Worm (Caenorhabditis elegans) whole organism, mixed stage, embryonic: Measurements from ENCODE around the gene clec-60.

Experiments used
- cnd-1 ChIP-seq: fragments of 200-800 bp; sonication (Bioruptor generic); optimal IDR thresholded peaks from 2 replicates; lab custom pipeline; 2018; ENCODE audit warnings: mild to moderate bottlenecking, missing genetic modification characterization, missing compliant biosample characterization
- elt-1 ChIP-seq: sonication (generic microtip); optimal IDR thresholded peaks from 2 replicates; lab custom pipeline; 2017; ENCODE audit warnings: missing genetic modification characterization, mild to moderate bottlenecking, missing compliant biosample characterization, antibody characterized with exemption, moderate library complexity, borderline replicate concordance; ENCODE audit not compliant: insufficient read depth
- elt-3 ChIP-seq: fragments of 150-350 bp; optimal IDR thresholded peaks from 2 replicates; lab custom pipeline; 2014; ENCODE audit warnings: missing biosample characterization, missing genetic modification characterization
- lin-13 ChIP-seq: fragments of 150-350 bp; optimal IDR thresholded peaks from 2 replicates; lab custom pipeline; 2014; ENCODE audit warnings: missing biosample characterization, missing genetic modification characterization
- nhr-28 ChIP-seq: fragments of 150-350 bp; optimal IDR thresholded peaks from 2 replicates; lab custom pipeline; 2014; ENCODE audit warnings: missing biosample characterization, missing genetic modification characterization
- sem-2 ChIP-seq: fragments of 200-800 bp; sonication (Bioruptor generic); optimal IDR thresholded peaks from 2 replicates; lab custom pipeline; 2018; ENCODE audit warnings: mild to moderate bottlenecking, missing genetic modification characterization, missing compliant biosample characterization
- sptf-1 ChIP-seq: sonication (generic microtip); optimal IDR thresholded peaks from 2 replicates; lab custom pipeline; 2017; ENCODE audit warnings: mild to moderate bottlenecking, missing genetic modification characterization, moderate library complexity, missing compliant biosample characterization
- tbx-8 ChIP-seq: fragments of 200-800 bp; sonication (Bioruptor generic); optimal IDR thresholded peaks from 2 replicates; lab custom pipeline; 2018; ENCODE audit warnings: mild to moderate bottlenecking, missing genetic modification characterization, moderate library complexity, missing compliant biosample characterization
- unc-62 ChIP-seq: fragments of 150-350 bp; optimal IDR thresholded peaks from 2 replicates; lab custom pipeline; 2014; ENCODE audit warnings: missing biosample characterization, missing genetic modification reagents, missing genetic modification characterization
- zip-8 ChIP-seq: fragments of 150-350 bp; optimal IDR thresholded peaks from 2 replicates; lab custom pipeline; 2014; ENCODE audit warnings: missing biosample characterization, missing genetic modification characterization

ce11 chrII:10485640-10486039 lies 4.0 kb upstream of the clec-60 start:
- no peak for TF ChIP-seq zip-8
- TF ChIP-seq nhr-28, result no peak
- TF ChIP-seq sptf-1, result no peak
- TF ChIP-seq elt-1 (tag; lab: Kevin White, UChicago), result no peak
- TF ChIP-seq tbx-8 (GFP tag; lab: Kevin White, UChicago), result no peak
- no peak for TF ChIP-seq sem-2 (GFP tag; lab: Kevin White, UChicago)
- TF ChIP-seq unc-62 (GFP tag; lab: Kevin White, UChicago), result no peak
- TF ChIP-seq cnd-1 (tag; lab: Kevin White, UChicago), result no peak
- no peak for TF ChIP-seq lin-13 (tag; lab: Kevin White, UChicago)
- no peak for TF ChIP-seq elt-3 (tag; lab: Kevin White, UChicago)
